Worm (Caenorhabditis elegans) whole organism, early embryonic: ENCODE measurements around the gene srlf-17.

ENCODE experiments used
- aly-1 ChIP-seq: sonication (generic microtip); optimal IDR thresholded peaks from 2 replicates; lab custom pipeline; 2016; ENCODE audit warnings: missing genetic modification characterization, missing compliant biosample characterization
- ama-1 ChIP-seq: fragments of 150-350 bp; optimal IDR thresholded peaks from 2 replicates; lab custom pipeline; 2014
- flt-1 ChIP-seq: fragments of 200-800 bp; sonication (Bioruptor generic); IDR thresholded peaks from 2 replicates; pipeline ENCODE4 v1.3.6; 2022; ENCODE audit warnings: missing genetic modification characterization, missing compliant biosample characterization
- sea-1 ChIP-seq: fragments of 200-800 bp; sonication (Bioruptor generic); conservative IDR thresholded peaks from 2 replicates; pipeline ENCODE4 v1.3.6; 2022; ENCODE audit warnings: missing genetic modification characterization, missing compliant biosample characterization

- no peak for TF ChIP-seq flt-1 (GFP tag; lab: Robert Waterston, UW)
- TF ChIP-seq sea-1 (GFP tag; lab: Robert Waterston, UW) = no peak
- TF ChIP-seq ama-1 (lab: Kevin White, UChicago) = no peak
- TF ChIP-seq aly-1 (tag; lab: Kevin White, UChicago) = no peak
Observed at ce11 chrIV:11130774-11131173, 28.3 kb upstream of the srlf-17 start.
